Fruit fly (Drosophila melanogaster) whole organism, prepupa: Measurements from ENCODE around the gene CG2871.

Experiments used
- Blimp-1 ChIP-seq: fragments of 200-800 bp; sonication (Bioruptor generic); optimal IDR thresholded peaks from 3 replicates; lab custom pipeline; 2017; ENCODE audit warnings: missing biosample characterization, missing genetic modification characterization, mild to moderate bottlenecking, moderate library complexity, missing genetic modification reagents
- CG10631 ChIP-seq: fragments of 200-800 bp; sonication (Bioruptor generic); optimal IDR thresholded peaks from 2 replicates; lab custom pipeline; 2016; ENCODE audit warnings: missing biosample characterization, missing genetic modification characterization
- CG10669 ChIP-seq: fragments of 200-800 bp; sonication (Bioruptor generic); optimal IDR thresholded peaks from 3 replicates; lab custom pipeline; 2018; ENCODE audit warnings: missing biosample characterization, mild to moderate bottlenecking, missing genetic modification characterization, moderate library complexity
- CG11294 ChIP-seq: fragments of 200-800 bp; sonication (Bioruptor generic); IDR thresholded peaks from 2 replicates; pipeline ENCODE4 v1.3.6; 2022; ENCODE audit warnings: missing biosample characterization, missing genetic modification characterization
- CG1621 ChIP-seq: fragments of 200-800 bp; sonication (Bioruptor generic); optimal IDR thresholded peaks from 3 replicates; lab custom pipeline; 2018; ENCODE audit warnings: missing biosample characterization, mild to moderate bottlenecking, missing genetic modification characterization
- CG16779 ChIP-seq: fragments of 200-800 bp; sonication (Bioruptor generic); optimal IDR thresholded peaks from 3 replicates; lab custom pipeline; 2017; ENCODE audit warnings: missing biosample characterization, mild to moderate bottlenecking, missing genetic modification characterization
- CG31627 ChIP-seq: fragments of 200-800 bp; sonication (Bioruptor generic); optimal IDR thresholded peaks from 3 replicates; lab custom pipeline; 2016; ENCODE audit warnings: missing biosample characterization, missing genetic modification characterization
- CG32006 ChIP-seq: fragments of 200-800 bp; sonication (Bioruptor generic); optimal IDR thresholded peaks from 3 replicates; lab custom pipeline; 2017; ENCODE audit warnings: missing biosample characterization, mild to moderate bottlenecking, missing genetic modification characterization
- CG34406 ChIP-seq: fragments of 200-800 bp; sonication (Bioruptor generic); optimal IDR thresholded peaks from 3 replicates; lab custom pipeline; 2016; ENCODE audit warnings: missing biosample characterization, missing genetic modification characterization
- CG3919 ChIP-seq: fragments of 200-800 bp; sonication (Bioruptor generic); optimal IDR thresholded peaks from 3 replicates; lab custom pipeline; 2016; ENCODE audit warnings: missing biosample characterization, missing genetic modification characterization
- CG4318 ChIP-seq: fragments of 200-800 bp; sonication (Bioruptor generic); optimal IDR thresholded peaks from 3 replicates; lab custom pipeline; 2017; ENCODE audit warnings: missing biosample characterization, mild to moderate bottlenecking, missing genetic modification characterization
- CG6163 ChIP-seq: fragments of 200-800 bp; sonication (Bioruptor generic); IDR thresholded peaks from 3 replicates; pipeline ENCODE4 v1.3.6; 2022; ENCODE audit warnings: missing biosample characterization, missing genetic modification characterization
- CG6276 ChIP-seq: fragments of 200-800 bp; sonication (Bioruptor generic); optimal IDR thresholded peaks from 2 replicates; lab custom pipeline; 2017; ENCODE audit warnings: missing biosample characterization, mild to moderate bottlenecking, missing genetic modification characterization
- CG6792 ChIP-seq: fragments of 200-800 bp; sonication (Bioruptor generic); optimal IDR thresholded peaks from 3 replicates; lab custom pipeline; 2016; ENCODE audit warnings: missing biosample characterization, missing genetic modification characterization
- CG6808 ChIP-seq: fragments of 200-800 bp; sonication (Bioruptor generic); optimal IDR thresholded peaks from 3 replicates; lab custom pipeline; 2017; ENCODE audit warnings: missing biosample characterization, missing genetic modification characterization, mild to moderate bottlenecking, moderate library complexity, missing genetic modification reagents
- CG7368 ChIP-seq: fragments of 200-800 bp; sonication (Bioruptor generic); optimal IDR thresholded peaks from 3 replicates; lab custom pipeline; 2016; ENCODE audit warnings: missing biosample characterization, missing genetic modification characterization
- CG8632 ChIP-seq: fragments of 200-800 bp; sonication (Bioruptor generic); optimal IDR thresholded peaks from 3 replicates; lab custom pipeline; 2016; ENCODE audit warnings: missing biosample characterization, missing genetic modification characterization
- CG9139 ChIP-seq: fragments of 200-800 bp; sonication (Bioruptor generic); optimal IDR thresholded peaks from 3 replicates; lab custom pipeline; 2017; ENCODE audit warnings: missing biosample characterization, mild to moderate bottlenecking, missing genetic modification characterization
- Eip93F ChIP-seq: fragments of 200-800 bp; sonication (Bioruptor generic); optimal IDR thresholded peaks from 2 replicates; lab custom pipeline; 2016; ENCODE audit warnings: missing biosample characterization, mild to moderate bottlenecking, missing genetic modification characterization
- Ets21C ChIP-seq: fragments of 200-800 bp; sonication (Bioruptor generic); optimal IDR thresholded peaks from 3 replicates; lab custom pipeline; 2016; ENCODE audit warnings: missing biosample characterization, missing genetic modification characterization
- Ets96B ChIP-seq: fragments of 200-800 bp; optimal IDR thresholded peaks from 2 replicates; lab custom pipeline; 2019; ENCODE audit warnings: missing biosample characterization, mild to moderate bottlenecking, missing genetic modification characterization, moderate library complexity
- Hr38 ChIP-seq: sonication (Bioruptor generic); optimal IDR thresholded peaks from 2 replicates; lab custom pipeline; 2016; ENCODE audit warnings: missing biosample characterization, missing genetic modification characterization
- Hr39 ChIP-seq: fragments of 200-800 bp; sonication (Bioruptor generic); optimal IDR thresholded peaks from 2 replicates; lab custom pipeline; 2016; ENCODE audit warnings: missing biosample characterization, missing genetic modification characterization
- Lpt ChIP-seq: fragments of 200-800 bp; sonication (Bioruptor generic); optimal IDR thresholded peaks from 3 replicates; lab custom pipeline; 2016; ENCODE audit warnings: missing biosample characterization, missing genetic modification characterization
- Sox15 ChIP-seq: fragments of 200-800 bp; sonication (Bioruptor generic); optimal IDR thresholded peaks from 3 replicates; lab custom pipeline; 2016; ENCODE audit warnings: missing biosample characterization, missing genetic modification characterization
- achi ChIP-seq: fragments of 200-800 bp; sonication (Bioruptor generic); optimal IDR thresholded peaks from 3 replicates; lab custom pipeline; 2016; ENCODE audit warnings: missing biosample characterization, missing genetic modification characterization
- cyc ChIP-seq: fragments of 200-800 bp; sonication (Bioruptor generic); optimal IDR thresholded peaks from 3 replicates; lab custom pipeline; 2016; ENCODE audit warnings: missing biosample characterization, missing genetic modification characterization
- eg ChIP-seq: fragments of 200-800 bp; sonication (Bioruptor generic); IDR thresholded peaks from 3 replicates; pipeline ENCODE4 v1.3.6; 2022; ENCODE audit warnings: missing biosample characterization, missing genetic modification characterization
- fd59A ChIP-seq: fragments of 200-800 bp; sonication (Bioruptor generic); optimal IDR thresholded peaks from 2 replicates; lab custom pipeline; 2017; ENCODE audit warnings: missing biosample characterization, mild to moderate bottlenecking, missing genetic modification characterization, missing genetic modification reagents
- fd85E ChIP-seq: fragments of 200-800 bp; sonication (Bioruptor generic); optimal IDR thresholded peaks from 3 replicates; lab custom pipeline; 2016; ENCODE audit warnings: missing biosample characterization, missing genetic modification characterization
- fkh ChIP-seq: fragments of 200-800 bp; sonication (Bioruptor generic); optimal IDR thresholded peaks from 3 replicates; lab custom pipeline; 2017; ENCODE audit warnings: missing biosample characterization, mild to moderate bottlenecking, missing genetic modification characterization, moderate library complexity
- pdm3 ChIP-seq: fragments of 200-800 bp; sonication (Bioruptor generic); optimal IDR thresholded peaks from 3 replicates; lab custom pipeline; 2016; ENCODE audit warnings: missing biosample characterization, missing genetic modification characterization
- salr ChIP-seq, 2 experiments: fragments of 200-800 bp; sonication (Bioruptor generic); optimal IDR thresholded peaks; 3 replicates each; lab custom pipeline; 2016 to 2018; ENCODE audit warnings: missing biosample characterization in 2 of 2, missing genetic modification characterization in 2 of 2, mild to moderate bottlenecking in 1 of 2
- spab ChIP-seq: fragments of 200-800 bp; sonication (Bioruptor generic); optimal IDR thresholded peaks from 2 replicates; lab custom pipeline; 2017; ENCODE audit warnings: missing biosample characterization, mild to moderate bottlenecking, missing genetic modification characterization, missing genetic modification reagents
- ss ChIP-seq, 2 experiments: fragments of 200-800 bp; sonication (Bioruptor generic); optimal IDR thresholded peaks; 2 replicates in 1 of 2; 3 replicates in 1 of 2; lab custom pipeline; 2017 to 2018; ENCODE audit warnings: mild to moderate bottlenecking in 2 of 2, missing biosample characterization in 2 of 2, missing genetic modification characterization in 2 of 2, moderate library complexity in 1 of 2
- svp ChIP-seq: fragments of 200-800 bp; sonication (Bioruptor generic); peaks from one replicate; lab custom pipeline; 2016; ENCODE audit warnings: missing biosample characterization, missing genetic modification characterization
- topi ChIP-seq: fragments of 200-800 bp; sonication (Bioruptor generic); optimal IDR thresholded peaks from 3 replicates; lab custom pipeline; 2016; ENCODE audit warnings: missing biosample characterization, missing genetic modification characterization
- vri ChIP-seq: fragments of 200-800 bp; sonication (Bioruptor generic); optimal IDR thresholded peaks from 3 replicates; lab custom pipeline; 2016; ENCODE audit warnings: missing biosample characterization, mild to moderate bottlenecking, missing genetic modification characterization

Gene CG2871

DNA sequence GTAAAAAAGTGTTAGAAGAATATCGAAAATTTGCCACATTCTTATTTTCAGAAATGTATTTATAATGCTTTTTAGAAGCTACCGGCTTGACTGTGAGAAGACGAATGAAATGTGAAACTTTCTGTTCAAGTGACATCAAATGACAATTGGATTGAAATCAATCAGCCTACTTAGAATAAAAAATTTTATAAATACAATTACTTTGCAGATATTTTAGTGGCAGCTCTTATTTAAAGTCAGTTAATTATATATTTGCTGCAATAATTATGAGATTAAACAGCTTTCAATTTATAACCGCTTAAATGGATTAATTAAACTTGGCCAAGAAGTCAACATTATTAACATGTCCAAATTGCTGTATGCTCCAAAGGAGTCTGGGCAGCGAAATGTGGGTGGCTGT lies at the start of gene CG2871:
TSS of gene CG2871 (minus strand) at position 101 of the 400 bp plus-strand sequence.
- TF ChIP-seq CG34406 (GFP tag; lab: Kevin White, UChicago): no peak

DNA sequence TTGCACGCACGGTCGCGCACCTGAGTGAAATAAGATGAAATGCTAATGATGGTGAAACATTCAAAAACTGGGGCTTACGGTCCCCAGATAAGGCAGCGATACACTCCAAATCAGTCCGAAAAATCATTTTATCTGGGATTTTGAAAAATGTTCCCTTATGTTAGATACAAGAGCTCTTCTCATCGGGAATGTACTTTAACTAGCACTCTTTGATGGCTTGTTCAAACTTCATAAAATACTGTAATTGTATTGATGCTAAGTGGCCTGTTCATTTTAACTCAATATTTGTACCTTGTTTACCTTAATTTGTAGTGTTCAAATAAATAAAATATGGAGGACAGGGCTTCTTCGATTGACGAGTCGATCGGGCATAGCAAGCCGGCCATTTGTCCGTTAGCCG lies 48.5 kb upstream of the CG2871 start, which contains the start of gene CG12682:
TSS of gene CG12682 (plus strand) at position 301 of the 400 bp plus-strand sequence.
- TF ChIP-seq Hr38 (no peak), Lpt (GFP tag; lab: Kevin White, UChicago) (no peak), CG6276 (GFP tag; lab: Kevin White, UChicago) (no peak), CG6808 (GFP tag; lab: Kevin White, UChicago) (no peak), CG8632 (GFP tag; lab: Kevin White, UChicago) (no peak), CG4318 (GFP tag; lab: Kevin White, UChicago) (no peak), CG11294 (GFP tag; lab: Robert Waterston, UW) (no peak), fd59A (GFP tag; lab: Kevin White, UChicago) (no peak), CG3919 (GFP tag; lab: Kevin White, UChicago) (no peak), Ets96B (no peak), CG1621 (no peak)

DNA sequence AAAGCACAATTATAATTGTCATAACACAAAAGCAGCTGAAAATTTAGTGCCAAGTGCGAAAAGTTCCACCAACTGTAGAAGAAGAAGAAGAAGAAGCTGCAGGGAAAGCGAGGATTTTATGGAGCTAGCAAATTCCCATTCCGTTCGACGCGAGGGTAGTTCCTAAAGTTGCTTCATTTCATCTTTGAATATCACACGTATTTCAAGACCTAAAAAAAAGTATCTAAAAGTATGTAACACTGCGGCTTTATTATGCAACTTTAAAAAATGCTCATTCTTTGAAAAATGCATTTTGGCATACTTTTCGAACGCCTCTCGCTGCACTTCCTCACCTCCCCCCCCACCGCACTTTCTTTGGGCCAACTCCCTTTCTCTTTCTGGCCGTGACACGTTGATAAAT lies 30.7 kb upstream of the CG2871 start:
- TF ChIP-seq spab (GFP tag; lab: Kevin White, UChicago) (no peak), fd85E (GFP tag; lab: Kevin White, UChicago) (no peak), svp (GFP tag; lab: Kevin White, UChicago) (peak; percentile 4), CG6792 (no peak), Eip93F (no peak), CG3919 (GFP tag; lab: Kevin White, UChicago) (no peak), CG1621 (no peak), CG32006 (GFP tag; lab: Kevin White, UChicago) (peak; percentile 5), pdm3 (GFP tag; lab: Kevin White, UChicago) (no peak), fd59A (GFP tag; lab: Kevin White, UChicago) (no peak), CG31627 (GFP tag; lab: Kevin White, UChicago) (no peak)
- TF ChIP-seq, all 60 proteins: peak for 2

DNA sequence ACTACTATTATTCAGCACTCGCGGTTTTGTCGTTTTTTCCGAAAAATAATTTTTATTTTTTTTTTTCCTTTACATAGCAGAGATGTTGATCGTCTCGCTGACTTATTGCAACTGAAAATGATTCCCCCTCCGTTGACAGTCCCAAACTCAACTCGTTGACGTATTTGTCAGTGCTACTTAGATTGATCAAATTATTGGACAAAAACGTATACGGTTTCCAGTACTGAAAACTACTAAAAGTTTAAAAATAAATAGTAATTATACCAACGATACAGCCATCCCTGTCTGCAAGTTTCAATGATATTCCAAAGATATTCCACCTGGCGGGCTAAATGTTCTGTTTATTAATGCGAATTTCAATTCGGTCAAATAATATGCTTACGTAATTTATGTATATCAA lies 27.6 kb upstream of the CG2871 start, which contains the start of gene CG2861:
TSS of gene CG2861 (minus strand) at position 101 of the 400 bp plus-strand sequence.
- TF ChIP-seq CG11294 (GFP tag; lab: Robert Waterston, UW): no peak
- no peak for TF ChIP-seq CG10669 (GFP tag; lab: Kevin White, UChicago)
- TF ChIP-seq topi: no peak
- TF ChIP-seq ss (GFP tag; optimal IDR thresholded peaks at IDR 0.05; lab: Kevin White, UChicago): no peak
- TF ChIP-seq Sox15 (GFP tag; lab: Kevin White, UChicago): no peak
- TF ChIP-seq CG10631 (GFP tag; lab: Kevin White, UChicago): no peak
- no peak for TF ChIP-seq CG16779
- TF ChIP-seq, all 60 proteins: peak for 0

DNA sequence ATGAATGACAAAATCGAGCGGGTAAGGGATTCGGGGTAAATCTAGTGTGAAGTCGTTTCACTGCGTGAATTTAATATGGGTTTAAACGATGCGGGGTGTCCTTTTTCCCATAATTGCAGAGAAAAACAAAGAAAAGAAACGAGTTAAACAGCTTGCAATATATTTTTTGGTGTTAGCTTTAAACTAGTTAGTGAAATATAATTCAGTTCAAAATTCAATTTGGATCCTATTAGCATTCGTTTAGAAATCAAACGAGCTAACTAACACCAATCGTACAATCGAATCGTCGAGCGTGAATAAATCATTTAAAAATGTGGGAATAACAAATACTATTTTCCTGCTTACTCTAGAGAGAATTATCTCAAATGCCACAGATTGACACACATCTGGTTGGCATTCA lies 6.6 kb upstream of the CG2871 start, which contains the start of gene CG6978:
TSS of gene CG6978 (plus strand) at position 301 of the 400 bp plus-strand sequence.
- no peak for TF ChIP-seq CG6163 (GFP tag; lab: Robert Waterston, UW)
- no peak for TF ChIP-seq CG8632 (GFP tag; lab: Kevin White, UChicago)
- TF ChIP-seq Sox15 (GFP tag; lab: Kevin White, UChicago): no peak
- no peak for TF ChIP-seq CG11294 (GFP tag; lab: Robert Waterston, UW)
- no peak for TF ChIP-seq CG9139
- no peak for TF ChIP-seq cyc (GFP tag; lab: Kevin White, UChicago)
- no peak for TF ChIP-seq CG6808 (GFP tag; lab: Kevin White, UChicago)
- TF ChIP-seq Ets21C (GFP tag; lab: Kevin White, UChicago): no peak

DNA sequence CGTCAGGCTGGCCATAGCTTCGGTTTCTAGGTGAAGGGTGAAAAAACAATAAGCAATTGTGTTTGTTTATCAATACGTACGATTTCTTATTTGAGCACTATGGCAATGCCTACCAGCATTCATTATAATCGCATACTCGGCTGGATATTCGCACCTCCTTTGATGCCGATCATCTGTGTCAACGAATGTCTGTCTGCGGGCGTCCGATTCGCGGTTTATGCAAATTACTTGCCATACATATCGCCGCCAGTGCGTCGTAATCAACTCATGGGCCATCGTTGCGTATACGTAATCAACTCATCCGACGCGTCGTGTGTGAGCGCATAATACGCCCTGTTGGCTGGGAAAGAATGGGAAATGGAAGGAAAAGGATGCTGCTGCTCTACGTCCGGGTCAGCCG lies 5.5 kb upstream of the CG2871 start, which contains the start of gene CG15471:
TSS of gene CG15471 (minus strand) at position 101 of the 400 bp plus-strand sequence.
- TF ChIP-seq fkh (GFP tag; lab: Kevin White, UChicago) (no peak), vri (no peak), CG10631 (GFP tag; lab: Kevin White, UChicago) (no peak), Sox15 (GFP tag; lab: Kevin White, UChicago) (no peak), achi (no peak), CG7368 (GFP tag; lab: Kevin White, UChicago) (no peak), salr (GFP tag; optimal IDR thresholded peaks at IDR 0.05; lab: Kevin White, UChicago) (no peak), CG4318 (GFP tag; lab: Kevin White, UChicago) (no peak), eg (no peak), fd85E (GFP tag; lab: Kevin White, UChicago) (no peak), Hr39 (GFP tag; lab: Kevin White, UChicago) (no peak), Blimp-1 (GFP tag; lab: Kevin White, UChicago) (no peak), Ets96B (no peak)
